Fruit fly (Drosophila melanogaster) whole organism, adult: ENCODE results near the gene CG18545.

ENCODE experiments used
- CG11617 ChIP-seq: fragments of 200-800 bp; sonication (Bioruptor generic); optimal IDR thresholded peaks from 2 replicates; lab custom pipeline; 2017; ENCODE audit warnings: mild to moderate bottlenecking, missing biosample characterization, missing genetic modification reagents, missing genetic modification characterization
- CG12768 ChIP-seq: fragments of 200-800 bp; sonication (Bioruptor generic); optimal IDR thresholded peaks from 2 replicates; lab custom pipeline; 2017; ENCODE audit warnings: missing biosample characterization, missing genetic modification characterization, mild to moderate bottlenecking, moderate library complexity, missing genetic modification reagents
- CG1620 ChIP-seq: fragments of 200-800 bp; sonication (Bioruptor generic); optimal IDR thresholded peaks from 2 replicates; lab custom pipeline; 2016; ENCODE audit warnings: missing biosample characterization, missing genetic modification characterization
- CG33017 ChIP-seq: fragments of 200-800 bp; sonication (Bioruptor generic); optimal IDR thresholded peaks from 2 replicates; lab custom pipeline; 2018; ENCODE audit warnings: missing biosample characterization, mild to moderate bottlenecking, missing genetic modification characterization, moderate library complexity
- CG5204 ChIP-seq: fragments of 200-800 bp; sonication (Bioruptor generic); optimal IDR thresholded peaks from 2 replicates; lab custom pipeline; 2016; ENCODE audit warnings: missing biosample characterization, missing genetic modification characterization
- CG7045 ChIP-seq: fragments of 200-800 bp; sonication (Bioruptor generic); optimal IDR thresholded peaks from 2 replicates; lab custom pipeline; 2017; ENCODE audit warnings: missing biosample characterization, mild to moderate bottlenecking, missing genetic modification characterization
- Clk ChIP-seq: fragments of 200-800 bp; sonication (Bioruptor generic); optimal IDR thresholded peaks from 2 replicates; lab custom pipeline; 2017; ENCODE audit warnings: missing biosample characterization, missing genetic modification characterization
- Crg-1 ChIP-seq: fragments of 200-800 bp; sonication (Bioruptor generic); optimal IDR thresholded peaks from 2 replicates; lab custom pipeline; 2016; ENCODE audit warnings: missing biosample characterization, missing genetic modification characterization
- Hr96 ChIP-seq: fragments of 200-800 bp; sonication (Bioruptor generic); optimal IDR thresholded peaks from 2 replicates; lab custom pipeline; 2016; ENCODE audit warnings: missing biosample characterization, missing genetic modification characterization
- cnc ChIP-seq, 2 experiments: fragments of >200 bp; optimal IDR thresholded peaks; 2 replicates each; lab custom pipeline; 2017
- kay ChIP-seq: fragments of 200-800 bp; sonication (Bioruptor generic); peaks from one replicate; lab custom pipeline; 2016; ENCODE audit warnings: missing biosample characterization, missing genetic modification characterization, borderline replicate concordance
- ovo ChIP-seq: fragments of 200-800 bp; sonication (Bioruptor generic); optimal IDR thresholded peaks from 2 replicates; lab custom pipeline; 2016; ENCODE audit warnings: missing biosample characterization, missing genetic modification characterization
- toe ChIP-seq: fragments of 200-800 bp; sonication (Bioruptor generic); optimal IDR thresholded peaks from 2 replicates; lab custom pipeline; 2016; ENCODE audit warnings: missing biosample characterization, missing genetic modification characterization

- TF ChIP-seq kay = peak; percentile 87
- TF ChIP-seq CG1620 (GFP tag; lab: Kevin White, UChicago) = peak; percentile 52
- peak; percentile 58 for TF ChIP-seq CG5204 (GFP tag; lab: Kevin White, UChicago)
- peak; percentile 59 for TF ChIP-seq Crg-1 (GFP tag; lab: Kevin White, UChicago)
- TF ChIP-seq cnc (optimal IDR thresholded peaks at IDR 0.05; lab: Kevin White, UChicago) = no peak
- TF ChIP-seq Hr96 (GFP tag; lab: Kevin White, UChicago) = peak; percentile 34
- TF ChIP-seq ovo = no peak
- TF ChIP-seq Clk (GFP tag; lab: Kevin White, UChicago) = peak; percentile 7
- TF ChIP-seq CG7045 = peak; percentile 54
- TF ChIP-seq CG11617 (GFP tag; lab: Kevin White, UChicago) = peak; percentile 49
- peak; percentile 35 for TF ChIP-seq toe (GFP tag; lab: Kevin White, UChicago)
- TF ChIP-seq CG33017 = peak; percentile 72
- TF ChIP-seq CG12768 (GFP tag; lab: Kevin White, UChicago) = peak; percentile 55
Measured at dm6 chr3R:10350741-10351629, 10.2 kb downstream of the CG18545 start.
